Fruit fly (Drosophila melanogaster): ENCODE measurements around the gene Argk2.
A peak's percentile ranks its signal among the peaks of the same experiment; 100 is the strongest.

Gene Argk2

dm6 chr3L:9032871-9033270, 14.4 kb upstream of the Argk2 start (continued):
- TF ChIP-seq pan (optimal IDR thresholded peaks at IDR 0.05), result no peak
- no peak for TF ChIP-seq pan (GFP tag; optimal IDR thresholded peaks at IDR 0.05 in 1 of 2, IDR thresholded peaks at IDR 0.05 in 1 of 2)
- TF ChIP-seq danr (GFP tag; IDR thresholded peaks at IDR 0.05), result no peak
- TF ChIP-seq CG13424 (tag; optimal IDR thresholded peaks at IDR 0.05), result peak; percentile 25
- TF ChIP-seq pros (GFP tag; optimal IDR thresholded peaks at IDR 0.05), result no peak
- TF ChIP-seq dan (GFP tag; IDR thresholded peaks at IDR 0.05), result no peak
- no peak for TF ChIP-seq CG1647 (GFP tag; optimal IDR thresholded peaks at IDR 0.05)
- TF ChIP-seq Stat92E (GFP tag; optimal IDR thresholded peaks at IDR 0.05), result peak in 1 of 3 experiments; percentile 34
- no peak for TF ChIP-seq zf30C (GFP tag; optimal IDR thresholded peaks at IDR 0.05)
- no peak for TF ChIP-seq luna (GFP tag; optimal IDR thresholded peaks at IDR 0.05)
- peak in 1 of 3 experiments; percentile 45 for TF ChIP-seq lola (GFP tag; optimal IDR thresholded peaks at IDR 0.05)
- no peak for TF ChIP-seq CG18011 (GFP tag; optimal IDR thresholded peaks at IDR 0.05)
- peak; percentile 37 for TF ChIP-seq Oli (tag; optimal IDR thresholded peaks at IDR 0.05)
- no peak for TF ChIP-seq Xbp1 (GFP tag; optimal IDR thresholded peaks at IDR 0.05)
- no peak for TF ChIP-seq repo (GFP tag; optimal IDR thresholded peaks at IDR 0.05)
- no peak for TF ChIP-seq bcd (GFP tag; optimal IDR thresholded peaks at IDR 0.05)
- TF ChIP-seq B-H2 (GFP tag; optimal IDR thresholded peaks at IDR 0.05), result no peak
- TF ChIP-seq run (tag; optimal IDR thresholded peaks at IDR 0.05), result no peak
- TF ChIP-seq sob (GFP tag; IDR thresholded peaks at IDR 0.05), result no peak
- TF ChIP-seq CG2678 (tag; optimal IDR thresholded peaks at IDR 0.05), result peak; percentile 35
- no peak for TF ChIP-seq sisA (GFP tag; IDR thresholded peaks at IDR 0.05)
- no peak for TF ChIP-seq CG1792 (GFP tag; optimal IDR thresholded peaks at IDR 0.05)
- TF ChIP-seq CrebB (tag; optimal IDR thresholded peaks at IDR 0.05), result no peak
- no peak for TF ChIP-seq insv (GFP tag; optimal IDR thresholded peaks at IDR 0.05)
- no peak for TF ChIP-seq H2.0 (GFP tag; IDR thresholded peaks at IDR 0.05)
- TF ChIP-seq schlank (tag; optimal IDR thresholded peaks at IDR 0.05), result no peak
- TF ChIP-seq Dip2 (GFP tag; IDR thresholded peaks at IDR 0.05), result no peak
- TF ChIP-seq Hr3 (GFP tag; optimal IDR thresholded peaks at IDR 0.05), result no peak
- TF ChIP-seq CG14014 (GFP tag; IDR thresholded peaks at IDR 0.05), result no peak
- TF ChIP-seq vvl (GFP tag; IDR thresholded peaks at IDR 0.05), result 0 out of 2 replicates have a peak, but pooled peaks have one; percentile 15
- TF ChIP-seq sug (tag; optimal IDR thresholded peaks at IDR 0.05), result no peak
- TF ChIP-seq Hsf (GFP tag; optimal IDR thresholded peaks at IDR 0.05), result peak; percentile 17
- no peak; the same call in 1 of the 2 replicates for TF ChIP-seq CG31441 (GFP tag; IDR thresholded peaks at IDR 0.05)
- TF ChIP-seq CG8359 (GFP tag; optimal IDR thresholded peaks at IDR 0.05; ENCODE audit: borderline replicate concordance), result no peak
- TF ChIP-seq CG6689 (GFP tag; IDR thresholded peaks at IDR 0.05), result 0 out of 2 replicates have a peak, but pooled peaks have one; percentile 31
- TF ChIP-seq pum (GFP tag; optimal IDR thresholded peaks at IDR 0.05), result no peak
- TF ChIP-seq CG6813 (GFP tag; optimal IDR thresholded peaks at IDR 0.05), result no peak
- TF ChIP-seq Asciz (GFP tag; optimal IDR thresholded peaks at IDR 0.05), result no peak
- no peak for TF ChIP-seq rib (GFP tag; IDR thresholded peaks at IDR 0.05)
- TF ChIP-seq CG9817 (tag; optimal IDR thresholded peaks at IDR 0.05), result no peak
- TF ChIP-seq ssp (GFP tag; IDR thresholded peaks at IDR 0.05), result no peak
- no peak for TF ChIP-seq unpg (GFP tag; optimal IDR thresholded peaks at IDR 0.05)
- no peak for TF ChIP-seq br (optimal IDR thresholded peaks at IDR 0.05)
- TF ChIP-seq CG7839 (tag; optimal IDR thresholded peaks at IDR 0.05), result peak; percentile 5
- TF ChIP-seq seq (GFP tag; IDR thresholded peaks at IDR 0.05), result no peak
- TF ChIP-seq lbe (GFP tag; optimal IDR thresholded peaks at IDR 0.05), result no peak
- no peak for TF ChIP-seq CG10462 (GFP tag; optimal IDR thresholded peaks at IDR 0.05)
- peak; percentile 0 for TF ChIP-seq CG6654 (GFP tag; optimal IDR thresholded peaks at IDR 0.05)
- no peak for TF ChIP-seq so (GFP tag; IDR thresholded peaks at IDR 0.05)
- TF ChIP-seq CG12769 (tag; optimal IDR thresholded peaks at IDR 0.05), result no peak
- TF ChIP-seq mld (GFP tag; IDR thresholded peaks at IDR 0.05; ENCODE audit: partially characterized antibody), result no peak
- TF ChIP-seq Tbp (GFP tag; optimal IDR thresholded peaks at IDR 0.05), result no peak
